Worm (Caenorhabditis elegans): ENCODE measurements around the gene F09B9.4.

The F09B9.4 gene

ce11 chrX:10197204-10197756, 36.9 kb downstream of the F09B9.4 start, which contains the start of gene nucb-1 (continued):
- TF ChIP-seq aly-2 (tag; optimal IDR thresholded peaks at IDR 0.05) (no peak), ama-1 (optimal IDR thresholded peaks at IDR 0.05) (no peak), ceh-9 (tag; optimal IDR thresholded peaks at IDR 0.05) (no peak), eor-1 (tag; optimal IDR thresholded peaks at IDR 0.05) (no peak), hmg-11 (tag; optimal IDR thresholded peaks at IDR 0.05) (peak; percentile 80), mml-1 (tag; optimal IDR thresholded peaks at IDR 0.05) (no peak), nhr-12 (tag; optimal IDR thresholded peaks at IDR 0.05) (no peak), tbx-2 (tag; optimal IDR thresholded peaks at IDR 0.05) (no peak), egl-27 (tag; optimal IDR thresholded peaks at IDR 0.05) (no peak), nhr-25 (tag; optimal IDR thresholded peaks at IDR 0.05) (peak; percentile 91), ceh-16 (tag; optimal IDR thresholded peaks at IDR 0.05) (no peak), elt-2 (tag; optimal IDR thresholded peaks at IDR 0.05) (peak; percentile 60), nhr-76 (tag; optimal IDR thresholded peaks at IDR 0.05) (no peak), nhr-11 (tag; optimal IDR thresholded peaks at IDR 0.05) (peak; percentile 55), fkh-10 (GFP tag; optimal IDR thresholded peaks at IDR 0.05) (peak; percentile 2), ceh-82 (tag; optimal IDR thresholded peaks at IDR 0.05) (no peak)

ce11 chrX:10199202-10199601, 38.8 kb downstream of the F09B9.4 start:
- no peak for TF ChIP-seq ceh-9 (tag; optimal IDR thresholded peaks at IDR 0.05)
- no peak for TF ChIP-seq aly-2 (tag; optimal IDR thresholded peaks at IDR 0.05)
- TF ChIP-seq unc-62 (GFP tag; optimal IDR thresholded peaks at IDR 0.05), result no peak
- TF ChIP-seq lsy-12 (tag; optimal IDR thresholded peaks at IDR 0.05), result no peak
- no peak for TF ChIP-seq nhr-23 (tag; optimal IDR thresholded peaks at IDR 0.05)
- TF ChIP-seq ZK546.5 (tag; optimal IDR thresholded peaks at IDR 0.05), result no peak
- no peak for TF ChIP-seq R02D3.7 (tag; optimal IDR thresholded peaks at IDR 0.05)
- TF ChIP-seq hmg-11 (tag; optimal IDR thresholded peaks at IDR 0.05), result no peak
- no peak for TF ChIP-seq ama-1 (optimal IDR thresholded peaks at IDR 0.05)
- TF ChIP-seq lin-39 (tag; optimal IDR thresholded peaks at IDR 0.05), result no peak

- no peak for TF ChIP-seq lin-15B (tag; optimal IDR thresholded peaks at IDR 0.05)
- TF ChIP-seq nhr-11 (tag; optimal IDR thresholded peaks at IDR 0.05), result no peak
- no peak for TF ChIP-seq ZK546.5 (tag; optimal IDR thresholded peaks at IDR 0.05)
- TF ChIP-seq nhr-12 (tag; optimal IDR thresholded peaks at IDR 0.05), result no peak
- no peak for TF ChIP-seq elt-2 (tag; optimal IDR thresholded peaks at IDR 0.05)
- no peak for TF ChIP-seq ceh-9 (tag; optimal IDR thresholded peaks at IDR 0.05)
- no peak for TF ChIP-seq ceh-16 (tag; optimal IDR thresholded peaks at IDR 0.05)
Measured at ce11 chrX:10203501-10203900, 43.1 kb downstream of the F09B9.4 start.

- no peak for TF ChIP-seq nhr-28 (tag; optimal IDR thresholded peaks at IDR 0.05)
- TF ChIP-seq nfya-1 (tag; optimal IDR thresholded peaks at IDR 0.05; ENCODE audit: insufficient read depth), result no peak
- TF ChIP-seq snpc-4 (tag; optimal IDR thresholded peaks at IDR 0.05), result no peak
- no peak for TF ChIP-seq fkh-10 (GFP tag; optimal IDR thresholded peaks at IDR 0.05)
- peak; percentile 7 for TF ChIP-seq egl-5 (tag; optimal IDR thresholded peaks at IDR 0.05)
- TF ChIP-seq sea-2 (GFP tag; optimal IDR thresholded peaks at IDR 0.05), result no peak
- no peak for TF ChIP-seq ceh-28 (tag; optimal IDR thresholded peaks at IDR 0.05)
Measured at ce11 chrX:10204313-10205063, 44.1 kb downstream of the F09B9.4 start.

- TF ChIP-seq unc-39 (tag; optimal IDR thresholded peaks at IDR 0.05), result no peak
- TF ChIP-seq skn-1 (tag; optimal IDR thresholded peaks at IDR 0.05), result no peak
- TF ChIP-seq elt-1 (tag; optimal IDR thresholded peaks at IDR 0.05), result no peak
- TF ChIP-seq ZK546.5 (tag; optimal IDR thresholded peaks at IDR 0.05), result no peak
- TF ChIP-seq lsy-12 (tag; optimal IDR thresholded peaks at IDR 0.05), result no peak
- TF ChIP-seq ztf-4 (tag; optimal IDR thresholded peaks at IDR 0.05), result no peak
Measured at ce11 chrX:10205321-10205720, 44.9 kb downstream of the F09B9.4 start, which contains the start of gene sex-1. sex-1 (minus strand) TSS chrX:10205421.
